Worm (Caenorhabditis elegans) whole organism, L2 larva: ENCODE measurements around the gene F47E1.2.

Source experiments
- R02D3.7 ChIP-seq: fragments of 150-350 bp; optimal IDR thresholded peaks from 2 replicates; lab custom pipeline; 2014; ENCODE audit warnings: missing biosample characterization, missing genetic modification characterization
- ama-1 ChIP-seq: fragments of 150-350 bp; optimal IDR thresholded peaks from 2 replicates; lab custom pipeline; 2018; ENCODE audit warnings: inconsistent platforms
- ceh-16 ChIP-seq: fragments of 150-350 bp; optimal IDR thresholded peaks from 2 replicates; lab custom pipeline; 2014; ENCODE audit warnings: missing biosample characterization, missing genetic modification characterization
- lsy-2 ChIP-seq, 2 experiments: fragments of 150-350 bp in 1 of 2; sonication (generic microtip) in 1 of 2; optimal IDR thresholded peaks; 2 replicates each; lab custom pipeline; 2014 to 2017; ENCODE audit warnings: missing biosample characterization in 2 of 2, missing genetic modification characterization in 2 of 2
- nhr-11 ChIP-seq: fragments of 150-350 bp; optimal IDR thresholded peaks from 2 replicates; lab custom pipeline; 2014; ENCODE audit warnings: missing biosample characterization, missing genetic modification characterization
- nhr-21 ChIP-seq: fragments of 150-350 bp; optimal IDR thresholded peaks from 2 replicates; lab custom pipeline; 2014; ENCODE audit warnings: missing biosample characterization, missing genetic modification characterization
- snpc-4 ChIP-seq: fragments of 150-350 bp; optimal IDR thresholded peaks from 2 replicates; lab custom pipeline; 2014; ENCODE audit warnings: missing biosample characterization, missing genetic modification characterization
- ztf-4 ChIP-seq: fragments of 150-350 bp; optimal IDR thresholded peaks from 2 replicates; lab custom pipeline; 2014; ENCODE audit warnings: missing biosample characterization, missing genetic modification characterization

ce11 chrX:9021645-9022044 is 35.8 kb upstream of the F47E1.2 start, which contains the start of gene T25B6.5:
- TF ChIP-seq lsy-2 (tag; optimal IDR thresholded peaks at IDR 0.05; lab: Kevin White, UChicago) (no peak), ama-1 (lab: Kevin White, UChicago) (no peak), nhr-11 (tag; lab: Kevin White, UChicago) (no peak), ztf-4 (tag; lab: Kevin White, UChicago) (no peak), R02D3.7 (tag; lab: Kevin White, UChicago) (no peak), nhr-21 (tag; lab: Kevin White, UChicago) (no peak), ceh-16 (no peak), snpc-4 (tag; lab: Kevin White, UChicago) (no peak)
